Fruit fly (Drosophila melanogaster) whole organism, embryonic: ENCODE measurements around the gene CG7634.

Experiments
- Asciz ChIP-seq: fragments of 200-800 bp; sonication (Bioruptor generic); optimal IDR thresholded peaks from 2 replicates; lab custom pipeline; 2017; ENCODE audit warnings: missing biosample characterization, mild to moderate bottlenecking, missing genetic modification characterization, missing genetic modification reagents
- CG10267 ChIP-seq: fragments of 200-800 bp; sonication (Bioruptor generic); optimal IDR thresholded peaks from 2 replicates; lab custom pipeline; 2018; ENCODE audit warnings: missing biosample characterization, mild to moderate bottlenecking, missing genetic modification characterization, moderate library complexity
- CG10979 ChIP-seq: fragments of 200-800 bp; sonication (Bioruptor generic); optimal IDR thresholded peaks from 2 replicates; lab custom pipeline; 2018; ENCODE audit warnings: missing biosample characterization, mild to moderate bottlenecking, missing genetic modification characterization, moderate library complexity
- CG12299 ChIP-seq: fragments of 200-800 bp; sonication (Bioruptor generic); optimal IDR thresholded peaks from 2 replicates; lab custom pipeline; 2018; ENCODE audit warnings: missing biosample characterization, mild to moderate bottlenecking, missing genetic modification characterization
- CG14441 ChIP-seq: fragments of 200-800 bp; sonication (Bioruptor generic); IDR thresholded peaks from 2 replicates; pipeline ENCODE4 v1.3.6; 2022; ENCODE audit warnings: missing biosample characterization, missing genetic modification characterization
- CG15011 ChIP-seq: fragments of 200-800 bp; sonication (Bioruptor generic); optimal IDR thresholded peaks from 3 replicates; lab custom pipeline; 2018; ENCODE audit warnings: missing biosample characterization, mild to moderate bottlenecking, missing genetic modification characterization
- CG2202 ChIP-seq: fragments of 200-800 bp; sonication (Bioruptor generic); optimal IDR thresholded peaks from 2 replicates; lab custom pipeline; 2018; ENCODE audit warnings: missing biosample characterization, mild to moderate bottlenecking, missing genetic modification characterization
- CG34224 ChIP-seq: fragments of 200-800 bp; sonication (Bioruptor generic); IDR thresholded peaks from 3 replicates; pipeline ENCODE4 v1.3.6; 2022; ENCODE audit warnings: missing biosample characterization, missing genetic modification characterization; ENCODE audit not compliant: partially characterized antibody
- CG3995 ChIP-seq: fragments of 200-800 bp; sonication (Bioruptor generic); optimal IDR thresholded peaks from 3 replicates; lab custom pipeline; 2016; ENCODE audit warnings: missing biosample characterization, missing genetic modification characterization
- CG4617 ChIP-seq: fragments of 200-800 bp; sonication (Bioruptor generic); optimal IDR thresholded peaks from 3 replicates; lab custom pipeline; 2016; ENCODE audit warnings: missing biosample characterization, missing genetic modification characterization, borderline replicate concordance
- CG6791 ChIP-seq: fragments of 200-800 bp; sonication (Bioruptor generic); IDR thresholded peaks from 3 replicates; pipeline ENCODE4 v1.3.6; 2022; ENCODE audit warnings: missing biosample characterization, missing genetic modification characterization; ENCODE audit not compliant: partially characterized antibody
- D19A ChIP-seq: fragments of 200-800 bp; optimal IDR thresholded peaks from 3 replicates; lab custom pipeline; 2019; ENCODE audit warnings: missing biosample characterization, mild to moderate bottlenecking, missing genetic modification characterization, moderate library complexity
- Dll ChIP-seq: fragments of 200-800 bp; sonication (Bioruptor generic); IDR thresholded peaks from 4 replicates; pipeline ENCODE4 v1.3.6; 2022; ENCODE audit warnings: missing biosample characterization, missing genetic modification characterization; ENCODE audit not compliant: partially characterized antibody
- Dp ChIP-seq: fragments of 200-800 bp; sonication (Bioruptor generic); optimal IDR thresholded peaks from 2 replicates; lab custom pipeline; 2018; ENCODE audit warnings: missing biosample characterization, mild to moderate bottlenecking, missing genetic modification characterization, moderate library complexity
- Drgx ChIP-seq: fragments of 200-800 bp; sonication (Bioruptor generic); IDR thresholded peaks from 2 replicates; pipeline ENCODE4 v1.3.6; 2022; ENCODE audit warnings: missing biosample characterization, missing genetic modification characterization
- Ets65A ChIP-seq: fragments of 200-800 bp; sonication (Bioruptor generic); peaks from one replicate; lab custom pipeline; 2016; ENCODE audit warnings: missing biosample characterization, missing genetic modification characterization
- Ets97D ChIP-seq: fragments of 200-800 bp; sonication (Bioruptor generic); optimal IDR thresholded peaks from 3 replicates; lab custom pipeline; 2016; ENCODE audit warnings: missing biosample characterization, missing genetic modification characterization
- HmgD ChIP-seq: fragments of 200-800 bp; sonication (Bioruptor generic); optimal IDR thresholded peaks from 3 replicates; lab custom pipeline; 2016; ENCODE audit warnings: missing biosample characterization, missing genetic modification characterization
- HmgZ ChIP-seq: fragments of 200-800 bp; sonication (Bioruptor generic); optimal IDR thresholded peaks from 2 replicates; lab custom pipeline; 2018; ENCODE audit warnings: missing biosample characterization, mild to moderate bottlenecking, missing genetic modification characterization
- MESR4 ChIP-seq: fragments of 200-800 bp; sonication (Bioruptor generic); optimal IDR thresholded peaks from 2 replicates; lab custom pipeline; 2018; ENCODE audit warnings: missing biosample characterization, mild to moderate bottlenecking, missing genetic modification characterization, moderate library complexity
- Med ChIP-seq: fragments of 200-800 bp; sonication (Bioruptor generic); peaks from one replicate; lab custom pipeline; 2016; ENCODE audit warnings: missing biosample characterization, missing genetic modification characterization, mild to moderate bottlenecking, inconsistent platforms, moderate library complexity
- Myb ChIP-seq: fragments of 200-800 bp; sonication (Bioruptor generic); optimal IDR thresholded peaks from 2 replicates; lab custom pipeline; 2016; ENCODE audit warnings: missing biosample characterization, missing genetic modification characterization
- Opbp ChIP-seq: fragments of 200-800 bp; sonication (Bioruptor generic); IDR thresholded peaks from 3 replicates; pipeline ENCODE4 v1.3.6; 2022; ENCODE audit warnings: missing biosample characterization, missing genetic modification characterization; ENCODE audit not compliant: partially characterized antibody
- Ravus ChIP-seq: fragments of 200-800 bp; sonication (Bioruptor generic); IDR thresholded peaks from 2 replicates; pipeline ENCODE4 v1.3.6; 2022; ENCODE audit warnings: missing biosample characterization, missing genetic modification characterization
- Stat92E ChIP-seq, 3 experiments: fragments of >200 bp in 2 of 3; fragments of 200-800 bp in 1 of 3; sonication (Bioruptor generic) in 1 of 3; optimal IDR thresholded peaks; 2 replicates each; lab custom pipeline; 2017 to 2019; ENCODE audit warnings: missing biosample characterization in 3 of 3, missing genetic modification characterization in 3 of 3, mild to moderate bottlenecking in 1 of 3, moderate library complexity in 1 of 3
- Xbp1 ChIP-seq: fragments of 200-800 bp; sonication (Bioruptor generic); optimal IDR thresholded peaks from 3 replicates; lab custom pipeline; 2016; ENCODE audit warnings: missing biosample characterization, mild to moderate bottlenecking, missing genetic modification characterization
- YL-1 ChIP-seq: fragments of 200-800 bp; sonication (Bioruptor generic); optimal IDR thresholded peaks from 3 replicates; lab custom pipeline; 2017; ENCODE audit warnings: missing biosample characterization, mild to moderate bottlenecking, missing genetic modification characterization
- ac ChIP-seq: fragments of 200-800 bp; sonication (Bioruptor generic); optimal IDR thresholded peaks from 3 replicates; lab custom pipeline; 2017; ENCODE audit warnings: missing biosample characterization, mild to moderate bottlenecking, missing genetic modification characterization
- bigmax ChIP-seq: fragments of 200-800 bp; sonication (Bioruptor generic); optimal IDR thresholded peaks from 2 replicates; lab custom pipeline; 2018; ENCODE audit warnings: missing biosample characterization, mild to moderate bottlenecking, missing genetic modification characterization
- cg ChIP-seq: fragments of 200-800 bp; sonication (Bioruptor generic); optimal IDR thresholded peaks from 3 replicates; lab custom pipeline; 2019; ENCODE audit warnings: missing biosample characterization, mild to moderate bottlenecking, missing genetic modification characterization, moderate library complexity
- gce ChIP-seq: fragments of 200-800 bp; sonication (Bioruptor generic); IDR thresholded peaks from 3 replicates; pipeline ENCODE4 v1.3.6; 2022; ENCODE audit warnings: missing biosample characterization, missing genetic modification characterization
- hbn ChIP-seq: fragments of 200-800 bp; sonication (Bioruptor generic); IDR thresholded peaks from 2 replicates; pipeline ENCODE4 v1.3.6; 2022; ENCODE audit warnings: missing biosample characterization, missing genetic modification characterization; ENCODE audit not compliant: partially characterized antibody
- inv ChIP-seq: fragments of 200-800 bp; sonication (Bioruptor generic); IDR thresholded peaks from 2 replicates; pipeline ENCODE4 v1.3.6; 2022; ENCODE audit warnings: missing biosample characterization, missing genetic modification characterization; ENCODE audit not compliant: partially characterized antibody
- lab ChIP-seq: fragments of 200-800 bp; sonication (Bioruptor generic); optimal IDR thresholded peaks from 3 replicates; lab custom pipeline; 2017; ENCODE audit warnings: missing biosample characterization, missing genetic modification characterization, mild to moderate bottlenecking, moderate library complexity, missing genetic modification reagents
- lbe ChIP-seq: fragments of 200-800 bp; sonication (Bioruptor generic); optimal IDR thresholded peaks from 2 replicates; lab custom pipeline; 2016; ENCODE audit warnings: missing biosample characterization, mild to moderate bottlenecking, missing genetic modification characterization
- phol ChIP-seq: fragments of 200-800 bp; sonication (Bioruptor generic); optimal IDR thresholded peaks from 3 replicates; lab custom pipeline; 2018; ENCODE audit warnings: missing biosample characterization, mild to moderate bottlenecking, missing genetic modification characterization, moderate library complexity
- prd ChIP-seq, 3 experiments: fragments of >200 bp in 2 of 3; fragments of 200-800 bp in 1 of 3; sonication (Bioruptor generic) in 1 of 3; optimal IDR thresholded peaks in 2 of 3; IDR thresholded peaks in 1 of 3; 2 replicates in 2 of 3; 3 replicates in 1 of 3; pipeline versions ENCODE4 v1.3.6 to Lab custom; 2017 to 2022; ENCODE audit warnings: missing biosample characterization in 1 of 3, missing genetic modification characterization in 1 of 3
- pzg ChIP-seq: fragments of 200-800 bp; sonication (Bioruptor generic); optimal IDR thresholded peaks from 3 replicates; lab custom pipeline; 2018; ENCODE audit warnings: missing biosample characterization, mild to moderate bottlenecking, missing genetic modification characterization, moderate library complexity
- sens ChIP-seq: fragments of 200-800 bp; sonication (Bioruptor generic); peaks from one replicate; lab custom pipeline; 2016; ENCODE audit warnings: missing biosample characterization, missing genetic modification characterization
- slou ChIP-seq: fragments of 200-800 bp; sonication (Bioruptor generic); optimal IDR thresholded peaks from 3 replicates; lab custom pipeline; 2016; ENCODE audit warnings: missing biosample characterization, missing genetic modification characterization
- sna ChIP-seq: fragments of 200-800 bp; sonication (Bioruptor generic); IDR thresholded peaks from 2 replicates; pipeline ENCODE4 v1.3.6; 2022; ENCODE audit warnings: missing biosample characterization, missing genetic modification characterization; ENCODE audit not compliant: partially characterized antibody
- twi ChIP-seq: fragments of 200-800 bp; optimal IDR thresholded peaks from 2 replicates; lab custom pipeline; 2019; ENCODE audit warnings: missing biosample characterization, mild to moderate bottlenecking, missing genetic modification characterization, moderate library complexity
- unc-4 ChIP-seq: fragments of 200-800 bp; sonication (Bioruptor generic); IDR thresholded peaks from 2 replicates; pipeline ENCODE4 v1.3.6; 2022; ENCODE audit warnings: missing biosample characterization, missing genetic modification characterization; ENCODE audit not compliant: partially characterized antibody

The CG7634 gene

dm6 chr3L:21516716-21517266 lies 48.4 kb upstream of the CG7634 start (continued):
- TF ChIP-seq Ravus (no peak), D19A (tag; lab: Kevin White, UChicago) (peak; percentile 9), Xbp1 (GFP tag; lab: Kevin White, UChicago) (peak; percentile 27), CG4617 (GFP tag; lab: Kevin White, UChicago) (peak; percentile 95), CG15011 (GFP tag; lab: Kevin White, UChicago) (no peak), slou (GFP tag; lab: Kevin White, UChicago) (no peak), Opbp (GFP tag; lab: Robert Waterston, UW) (no peak), phol (tag; lab: Kevin White, UChicago) (peak; percentile 36), MESR4 (GFP tag; lab: Kevin White, UChicago) (peak; percentile 49), CG34224 (GFP tag; lab: Robert Waterston, UW) (peak; percentile 10; the same call in 1 of the 3 replicates), Dp (peak; percentile 39), Myb (GFP tag; lab: Kevin White, UChicago) (peak; percentile 28), HmgD (GFP tag; lab: Kevin White, UChicago) (peak; percentile 11), CG12299 (tag; lab: Kevin White, UChicago) (peak; percentile 2), HmgZ (tag; lab: Kevin White, UChicago) (peak; percentile 36), unc-4 (GFP tag; lab: Robert Waterston, UW) (peak; percentile 14; the same call in 1 of the 2 replicates), sens (GFP tag; lab: Kevin White, UChicago) (peak; percentile 86)
- TF ChIP-seq, all 482 proteins: peak for 108

dm6 chr3L:21518345-21518744 lies 46.9 kb upstream of the CG7634 start:
- TF ChIP-seq Asciz (no peak), CG6791 (GFP tag; lab: Robert Waterston, UW) (0 out of 3 replicates have a peak, but pooled peaks have one; percentile 15), Ets97D (GFP tag; lab: Kevin White, UChicago) (no peak), Ets65A (GFP tag; lab: Kevin White, UChicago) (peak; percentile 91), CG2202 (tag; lab: Kevin White, UChicago) (no peak), inv (GFP tag; lab: Robert Waterston, UW) (no peak), twi (tag; lab: Kevin White, UChicago) (no peak), Med (GFP tag; lab: Kevin White, UChicago) (peak; percentile 30), CG14441 (GFP tag; lab: Robert Waterston, UW) (no peak)

- TF ChIP-seq hbn (GFP tag; lab: Robert Waterston, UW) (peak; percentile 21; the same call in 1 of the 2 replicates), CG10979 (tag; lab: Kevin White, UChicago) (no peak), lbe (GFP tag; lab: Kevin White, UChicago) (peak; percentile 11), sna (GFP tag; lab: Robert Waterston, UW) (peak; percentile 50), prd (optimal IDR thresholded peaks at IDR 0.05; lab: Kevin White, UChicago) (no peak), prd (GFP tag; IDR thresholded peaks at IDR 0.05; lab: Robert Waterston, UW) (no peak), CG3995 (GFP tag; lab: Kevin White, UChicago) (peak; percentile 40), gce (no peak), MESR4 (GFP tag; lab: Kevin White, UChicago) (peak; percentile 97), cg (peak; percentile 66), lab (GFP tag; lab: Kevin White, UChicago) (no peak), Drgx (GFP tag; lab: Robert Waterston, UW) (no peak), pzg (GFP tag; lab: Kevin White, UChicago) (peak; percentile 52), CG10267 (peak; percentile 48), YL-1 (peak; percentile 70), phol (tag; lab: Kevin White, UChicago) (peak; percentile 15), Dll (GFP tag; lab: Robert Waterston, UW) (0 out of 4 replicates have a peak, but pooled peaks have one; percentile 44), Dp (peak; percentile 50), bigmax (peak; percentile 22), ac (GFP tag; lab: Kevin White, UChicago) (no peak), Stat92E (GFP tag; optimal IDR thresholded peaks at IDR 0.05; lab: Kevin White, UChicago) (peak in 1 of 3 experiments; percentile 13)
These were observed 42.0 kb upstream of the CG7634 start, which contains the start of gene CG7611 for dm6 chr3L:21523059-21523836. Gene CG7611, plus strand, starts transcription at chr3L:21523186.
